Worm (Caenorhabditis elegans) whole organism, dauer: ENCODE measurements around the gene zhit-2.

Experiments
- unc-62 ChIP-seq: sonication (generic microtip); optimal IDR thresholded peaks from 2 replicates; lab custom pipeline; 2017; ENCODE audit warnings: missing biosample characterization, missing genetic modification reagents, missing genetic modification characterization

The zhit-2 gene

DNA sequence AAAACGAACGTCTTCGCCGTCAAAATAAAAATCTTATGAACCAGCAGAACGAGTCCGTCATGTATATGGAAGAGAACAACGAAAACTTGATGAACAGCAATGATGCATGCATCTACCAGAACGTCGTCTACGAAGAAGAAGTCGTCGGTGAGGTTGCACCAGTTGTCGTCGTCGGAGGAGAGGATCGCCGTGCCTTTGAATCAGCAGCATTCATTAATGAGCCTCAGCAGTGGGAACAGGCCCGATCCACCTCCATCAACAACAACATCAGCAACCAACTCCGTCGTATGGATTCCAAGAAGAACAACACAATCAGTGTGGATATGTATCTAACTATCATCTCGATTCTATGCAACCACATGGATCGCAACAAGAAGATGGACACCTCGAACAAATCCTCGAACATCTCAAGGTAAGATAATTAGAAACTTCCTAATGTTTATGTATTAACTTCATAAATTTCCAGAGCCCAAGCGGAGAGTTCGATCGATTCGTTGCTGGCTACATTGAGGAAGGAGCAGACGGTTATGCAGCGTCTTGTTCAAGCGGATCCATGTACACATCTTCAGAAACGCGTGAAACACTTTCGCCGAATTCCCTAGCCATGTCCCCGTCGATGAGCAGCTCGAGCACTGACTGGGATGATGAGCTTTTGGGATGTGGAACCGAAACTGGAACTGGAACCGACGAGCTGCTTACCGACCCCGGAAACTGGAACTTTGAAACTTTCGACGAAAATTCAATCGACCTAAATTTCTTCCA lies 49.7 kb downstream of the zhit-2 start:
- no peak for TF ChIP-seq unc-62 (GFP tag; lab: Kevin White, UChicago)
